Worm (Caenorhabditis elegans): ENCODE measurements around the gene srxa-9.

Gene srxa-9

ce11 chrX:15747814-15748213 lies 1.0 kb downstream of the srxa-9 start:
- no peak for TF ChIP-seq ceh-27 (GFP tag; optimal IDR thresholded peaks at IDR 0.05)
- no peak for TF ChIP-seq pbrm-1 (GFP tag; IDR thresholded peaks at IDR 0.05)
- no peak for TF ChIP-seq Y53F4B.3 (GFP tag; IDR thresholded peaks at IDR 0.05)
- no peak for TF ChIP-seq bed-1 (GFP tag; IDR thresholded peaks at IDR 0.05)
- no peak for TF ChIP-seq C06A6.2 (GFP tag; conservative IDR thresholded peaks at IDR 0.05)
- no peak for TF ChIP-seq tbx-9 (tag; optimal IDR thresholded peaks at IDR 0.05; ENCODE audit: borderline replicate concordance)
- TF ChIP-seq efl-1 (GFP tag; optimal IDR thresholded peaks at IDR 0.05) = no peak
- TF ChIP-seq ceh-100 (GFP tag; IDR thresholded peaks at IDR 0.05) = 0 out of 2 replicates have a peak, but pooled peaks have one; percentile 10
- no peak for TF ChIP-seq chd-7 (tag; optimal IDR thresholded peaks at IDR 0.05)
- TF ChIP-seq B0035.1 (tag; optimal IDR thresholded peaks at IDR 0.05) = no peak
- TF ChIP-seq bed-2 (GFP tag; IDR thresholded peaks at IDR 0.05) = no peak
- TF ChIP-seq tbp1 (GFP tag; optimal IDR thresholded peaks at IDR 0.05) = peak; percentile 80
- no peak for TF ChIP-seq madf-6 (GFP tag; IDR thresholded peaks at IDR 0.05)
- TF ChIP-seq B0019.2 (GFP tag; conservative IDR thresholded peaks at IDR 0.05) = no peak
- no peak for TF ChIP-seq attf-3 (GFP tag; conservative IDR thresholded peaks at IDR 0.05)
- no peak for TF ChIP-seq T26A5.8 (tag; optimal IDR thresholded peaks at IDR 0.05)
- no peak for TF ChIP-seq let-607 (tag; optimal IDR thresholded peaks at IDR 0.05)
- TF ChIP-seq hlh-12 (tag; optimal IDR thresholded peaks at IDR 0.05) = no peak
- TF ChIP-seq rcor-1 (GFP tag; IDR thresholded peaks at IDR 0.05) = 0 out of 2 replicates have a peak, but pooled peaks have one; percentile 34
- no peak for TF ChIP-seq mxl-1 (tag; optimal IDR thresholded peaks at IDR 0.05)
- TF ChIP-seq rpc-1 (optimal IDR thresholded peaks at IDR 0.05) = peak; percentile 61
- TF ChIP-seq rpc-1 (tag; optimal IDR thresholded peaks at IDR 0.05) = peak; percentile 69
- no peak for TF ChIP-seq attf-5 (GFP tag; optimal IDR thresholded peaks at IDR 0.05)
- no peak for TF ChIP-seq F37B4.10 (GFP tag; IDR thresholded peaks at IDR 0.05)
- no peak for TF ChIP-seq F33H1.4 (GFP tag; IDR thresholded peaks at IDR 0.05)
- no peak for TF ChIP-seq somi-1 (GFP tag; optimal IDR thresholded peaks at IDR 0.05)
- no peak for TF ChIP-seq F57A8.1 (GFP tag; optimal IDR thresholded peaks at IDR 0.05)
- no peak for TF ChIP-seq sea-2 (GFP tag; IDR thresholded peaks at IDR 0.05)
- no peak for TF ChIP-seq F57C9.4 (tag; optimal IDR thresholded peaks at IDR 0.05)
- no peak for TF ChIP-seq ztf-22 (GFP tag; optimal IDR thresholded peaks at IDR 0.05)
- no peak for TF ChIP-seq akir-1 (GFP tag; optimal IDR thresholded peaks at IDR 0.05)
- TF ChIP-seq B0261.1 (tag; optimal IDR thresholded peaks at IDR 0.05) = peak; percentile 60
- TF ChIP-seq C17E4.6 (GFP tag; IDR thresholded peaks at IDR 0.05) = no peak
- no peak for TF ChIP-seq ztf-28 (GFP tag; IDR thresholded peaks at IDR 0.05)
- TF ChIP-seq athp-1 (tag; optimal IDR thresholded peaks at IDR 0.05) = no peak
- TF ChIP-seq attf-6 (GFP tag; IDR thresholded peaks at IDR 0.05) = peak; percentile 41
- no peak for TF ChIP-seq madf-3 (GFP tag; IDR thresholded peaks at IDR 0.05)
- no peak for TF ChIP-seq nhr-179 (tag; optimal IDR thresholded peaks at IDR 0.05)
- no peak for TF ChIP-seq nfya-1 (tag; optimal IDR thresholded peaks at IDR 0.05; ENCODE audit: borderline replicate concordance, insufficient read depth)
- no peak for TF ChIP-seq lin-35 (GFP tag; optimal IDR thresholded peaks at IDR 0.05)
- TF ChIP-seq hmg-1.2 (GFP tag; IDR thresholded peaks at IDR 0.05) = peak; percentile 36
- TF ChIP-seq D2030.7 (GFP tag; IDR thresholded peaks at IDR 0.05) = peak; percentile 36; the same call in 1 of the 2 replicates
- no peak for TF ChIP-seq mel-28 (tag; optimal IDR thresholded peaks at IDR 0.05; ENCODE audit: borderline replicate concordance)
- TF ChIP-seq F52B5.7 (tag; optimal IDR thresholded peaks at IDR 0.05) = no peak
- TF ChIP-seq ztf-26 (tag; optimal IDR thresholded peaks at IDR 0.05) = peak; percentile 14
- TF ChIP-seq rec-8 (tag; optimal IDR thresholded peaks at IDR 0.05) = no peak
- no peak for TF ChIP-seq nfya-2 (GFP tag; IDR thresholded peaks at IDR 0.05)
- TF ChIP-seq Y56A3A.18 (GFP tag; IDR thresholded peaks at IDR 0.05) = 0 out of 2 replicates have a peak, but pooled peaks have one; percentile 40
- no peak for TF ChIP-seq zim-3 (tag; optimal IDR thresholded peaks at IDR 0.05)
- 0 out of 2 replicates have a peak, but pooled peaks have one; percentile 17 for TF ChIP-seq mcd-1 (GFP tag; IDR thresholded peaks at IDR 0.05)

Measured in whole organism, young adult.